Fruit fly (Drosophila melanogaster) whole organism, wandering third instar larva: ENCODE measurements around the gene CG5235.

Experiments
- HLH106 ChIP-seq: fragments of 200-800 bp; optimal IDR thresholded peaks from 3 replicates; lab custom pipeline; 2019; ENCODE audit warnings: missing biosample characterization, mild to moderate bottlenecking, missing genetic modification characterization, moderate library complexity
- Hr78 ChIP-seq: fragments of >200 bp; optimal IDR thresholded peaks from 2 replicates; lab custom pipeline; 2017; ENCODE audit warnings: missing biosample characterization, missing genetic modification characterization
- Myc ChIP-seq: fragments of >200 bp; optimal IDR thresholded peaks from 2 replicates; lab custom pipeline; 2017
- ey ChIP-seq: fragments of 200-800 bp; sonication (Bioruptor generic); optimal IDR thresholded peaks from 2 replicates; lab custom pipeline; 2016; ENCODE audit warnings: missing biosample characterization, missing genetic modification characterization
- fru ChIP-seq: fragments of 200-800 bp; sonication (Bioruptor generic); optimal IDR thresholded peaks from 3 replicates; lab custom pipeline; 2016; ENCODE audit warnings: missing biosample characterization, mild to moderate bottlenecking, missing genetic modification characterization
- pan ChIP-seq: fragments of >200 bp; optimal IDR thresholded peaks from 2 replicates; lab custom pipeline; 2017

DNA sequence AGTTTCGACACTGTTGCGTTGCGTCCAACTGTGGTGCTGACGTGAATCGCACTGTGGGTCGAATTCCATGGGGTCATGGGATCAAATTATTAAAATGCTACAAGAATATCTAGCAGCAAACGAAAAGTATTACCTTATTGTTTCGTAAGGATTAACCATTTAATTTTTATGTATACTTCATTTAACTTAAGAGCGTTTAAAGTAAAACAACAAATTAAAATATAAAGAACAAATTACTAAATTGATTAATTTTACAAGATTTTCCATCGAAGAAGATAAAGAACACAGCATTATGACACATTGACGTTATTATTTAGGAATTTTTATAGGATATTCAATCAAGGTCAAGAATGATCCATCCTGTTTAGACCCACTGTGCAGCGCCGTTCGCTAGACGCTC, 36.1 kb downstream of the CG5235 start:
- TF ChIP-seq pan (no peak), Myc (lab: Kevin White, UChicago) (no peak), HLH106 (tag; lab: Kevin White, UChicago) (no peak), fru (GFP tag; lab: Kevin White, UChicago) (no peak), Hr78 (GFP tag; lab: Kevin White, UChicago) (no peak), ey (GFP tag; lab: Kevin White, UChicago) (no peak)
